Fruit fly (Drosophila melanogaster) S2 (cell line): Measurements from ENCODE around the gene Golgin84.

Source experiments
- CG8478 ChIP-seq: fragments of >200 bp; optimal IDR thresholded peaks from 2 replicates; lab custom pipeline; 2018
- CTCF ChIP-seq, 2 experiments: fragments of >200 bp; optimal IDR thresholded peaks; 2 replicates each; lab custom pipeline; 2018

- TF ChIP-seq CG8478 (lab: Kevin White, UChicago), result no peak
- no peak for TF ChIP-seq CTCF (optimal IDR thresholded peaks at IDR 0.05; lab: Kevin White, UChicago)
Observed at dm6 chr3R:24348420-24349190, 9.1 kb downstream of the Golgin84 start, which contains the start of the genes CG5746 and CG6454.
